Worm (Caenorhabditis elegans) whole organism, L4 larva: ENCODE data around the gene haf-2.

Experiments
- D1046.2 ChIP-seq: fragments of 200-800 bp; sonication (Bioruptor generic); IDR thresholded peaks from 2 replicates; pipeline ENCODE4 v1.3.6; 2022; ENCODE audit warnings: missing genetic modification characterization, missing compliant biosample characterization
- F10B5.3 ChIP-seq: sonication (generic microtip); optimal IDR thresholded peaks from 2 replicates; lab custom pipeline; 2016; ENCODE audit warnings: mild to moderate bottlenecking, missing genetic modification characterization, missing compliant biosample characterization
- F37D6.2 ChIP-seq: sonication (generic microtip); optimal IDR thresholded peaks from 2 replicates; lab custom pipeline; 2016; ENCODE audit warnings: mild to moderate bottlenecking, missing genetic modification characterization, missing compliant biosample characterization
- T20F7.1 ChIP-seq: fragments of 200-800 bp; sonication (Bioruptor generic); optimal IDR thresholded peaks from 2 replicates; lab custom pipeline; 2018; ENCODE audit warnings: mild to moderate bottlenecking, missing genetic modification characterization, missing compliant biosample characterization
- aha-1 ChIP-seq: fragments of 150-350 bp; peaks from one replicate; lab custom pipeline; 2014; ENCODE audit warnings: missing biosample characterization, missing genetic modification characterization
- ama-1 ChIP-seq: fragments of 150-350 bp; optimal IDR thresholded peaks from 2 replicates; lab custom pipeline; 2014; ENCODE audit warnings: inconsistent platforms, mixed read lengths
- attf-4 ChIP-seq: sonication (generic microtip); optimal IDR thresholded peaks from 3 replicates; lab custom pipeline; 2017; ENCODE audit warnings: missing biosample characterization, missing genetic modification characterization
- ceh-32 ChIP-seq: sonication (generic microtip); optimal IDR thresholded peaks from 2 replicates; lab custom pipeline; 2016; ENCODE audit warnings: mild to moderate bottlenecking, missing genetic modification characterization, missing compliant biosample characterization; ENCODE audit not compliant: poor library complexity
- ceh-44 ChIP-seq: fragments of 200-800 bp; sonication (Bioruptor generic); IDR thresholded peaks from 2 replicates; pipeline ENCODE4 v1.3.6; 2022; ENCODE audit warnings: missing genetic modification reagents, missing genetic modification characterization, missing compliant biosample characterization
- ceh-62 ChIP-seq: sonication (generic microtip); optimal IDR thresholded peaks from 2 replicates; lab custom pipeline; 2017; ENCODE audit warnings: missing biosample characterization, missing genetic modification characterization
- cey-2 ChIP-seq: sonication (generic microtip); optimal IDR thresholded peaks from 3 replicates; lab custom pipeline; 2017; ENCODE audit warnings: missing genetic modification characterization, mild to moderate bottlenecking, missing compliant biosample characterization, antibody characterized with exemption, borderline replicate concordance; ENCODE audit not compliant: insufficient read depth
- ctbp-1 ChIP-seq: fragments of 200-800 bp; sonication (Bioruptor generic); IDR thresholded peaks from 2 replicates; pipeline ENCODE4 v1.3.6; 2022; ENCODE audit warnings: missing genetic modification reagents, missing genetic modification characterization, missing compliant biosample characterization
- daf-12 ChIP-seq: fragments of 150-350 bp; optimal IDR thresholded peaks from 2 replicates; lab custom pipeline; 2014; ENCODE audit warnings: missing biosample characterization, missing genetic modification reagents, missing genetic modification characterization
- dmd-6 ChIP-seq: fragments of 200-800 bp; sonication (Bioruptor generic); IDR thresholded peaks from 2 replicates; pipeline ENCODE4 v1.3.6; 2022; ENCODE audit warnings: missing genetic modification reagents, missing genetic modification characterization, missing compliant biosample characterization
- dve-1 ChIP-seq: sonication (generic microtip); optimal IDR thresholded peaks from 2 replicates; lab custom pipeline; 2017; ENCODE audit warnings: antibody characterized with exemption, mild to moderate bottlenecking, missing genetic modification characterization, missing compliant biosample characterization; ENCODE audit not compliant: insufficient read depth
- egl-27 ChIP-seq: sonication (generic microtip); optimal IDR thresholded peaks from 3 replicates; lab custom pipeline; 2017; ENCODE audit warnings: missing biosample characterization, missing genetic modification reagents, missing genetic modification characterization
- fkh-10 ChIP-seq: fragments of 150-350 bp; optimal IDR thresholded peaks from 2 replicates; lab custom pipeline; 2014; ENCODE audit warnings: missing biosample characterization, missing genetic modification reagents, missing genetic modification characterization
- gei-8 ChIP-seq: fragments of 200-800 bp; sonication (Bioruptor generic); optimal IDR thresholded peaks from 2 replicates; lab custom pipeline; 2018; ENCODE audit warnings: mild to moderate bottlenecking, missing genetic modification characterization, missing compliant biosample characterization
- hlh-11 ChIP-seq: fragments of 200-800 bp; sonication (Bioruptor generic); optimal IDR thresholded peaks from 2 replicates; lab custom pipeline; 2018; ENCODE audit warnings: mild to moderate bottlenecking, missing genetic modification characterization, missing compliant biosample characterization
- hlh-30 ChIP-seq: sonication (generic microtip); optimal IDR thresholded peaks from 2 replicates; lab custom pipeline; 2017; ENCODE audit warnings: antibody characterized with exemption, mild to moderate bottlenecking, missing genetic modification characterization, missing compliant biosample characterization; ENCODE audit not compliant: insufficient read depth
- hmg-1.1 ChIP-seq: fragments of 200-800 bp; sonication (Bioruptor generic); IDR thresholded peaks from 2 replicates; pipeline ENCODE4 v1.3.6; 2022; ENCODE audit warnings: missing genetic modification reagents, missing genetic modification characterization, missing compliant biosample characterization
- lim-7 ChIP-seq: fragments of 200-800 bp; sonication (Bioruptor generic); IDR thresholded peaks from 2 replicates; pipeline ENCODE4 v1.3.6; 2022; ENCODE audit warnings: missing genetic modification characterization, missing compliant biosample characterization
- lin-1 ChIP-seq: fragments of 200-800 bp; sonication (Bioruptor generic); IDR thresholded peaks from 2 replicates; pipeline ENCODE4 v1.3.6; 2022; ENCODE audit warnings: missing genetic modification reagents, missing genetic modification characterization, missing compliant biosample characterization
- lin-15B ChIP-seq: fragments of 150-350 bp; sonication (generic microtip); optimal IDR thresholded peaks from 3 replicates; lab custom pipeline; 2014; ENCODE audit warnings: missing biosample characterization, missing genetic modification characterization
- lin-29 ChIP-seq: fragments of 200-800 bp; sonication (Bioruptor generic); IDR thresholded peaks from 2 replicates; pipeline ENCODE4 v1.3.6; 2022; ENCODE audit warnings: missing genetic modification reagents, missing genetic modification characterization, missing compliant biosample characterization
- lin-38 ChIP-seq: fragments of 200-800 bp; sonication (Bioruptor generic); IDR thresholded peaks from 2 replicates; pipeline ENCODE4 v1.3.6; 2022; ENCODE audit warnings: missing genetic modification reagents, missing genetic modification characterization, missing compliant biosample characterization
- lir-3 ChIP-seq: sonication (generic microtip); optimal IDR thresholded peaks from 2 replicates; lab custom pipeline; 2016; ENCODE audit warnings: mild to moderate bottlenecking, missing genetic modification characterization, missing compliant biosample characterization
- lsy-2 ChIP-seq, 2 experiments: fragments of 150-350 bp in 1 of 2; sonication (generic microtip) in 1 of 2; optimal IDR thresholded peaks; 2 replicates each; lab custom pipeline; 2014 to 2017; ENCODE audit warnings: missing biosample characterization in 2 of 2, missing genetic modification characterization in 2 of 2
- mep-1 ChIP-seq: fragments of 150-350 bp; sonication (generic microtip); optimal IDR thresholded peaks from 3 replicates; lab custom pipeline; 2014; ENCODE audit warnings: missing biosample characterization, missing genetic modification characterization
- mes-2 ChIP-seq: sonication (generic microtip); optimal IDR thresholded peaks from 2 replicates; lab custom pipeline; 2016; ENCODE audit warnings: missing genotype, mild to moderate bottlenecking, missing genetic modification characterization, missing compliant biosample characterization; ENCODE audit not compliant: poor library complexity, severe bottlenecking
- nhr-11 ChIP-seq: fragments of 150-350 bp; optimal IDR thresholded peaks from 2 replicates; lab custom pipeline; 2014; ENCODE audit warnings: missing biosample characterization, missing genetic modification characterization
- nhr-237 ChIP-seq: sonication (generic microtip); optimal IDR thresholded peaks from 2 replicates; lab custom pipeline; 2017; ENCODE audit warnings: missing biosample characterization, missing genetic modification characterization
- nhr-25 ChIP-seq: sonication (generic microtip); optimal IDR thresholded peaks from 2 replicates; lab custom pipeline; 2017; ENCODE audit warnings: missing genetic modification characterization, mild to moderate bottlenecking, missing compliant biosample characterization, antibody characterized with exemption, moderate library complexity, borderline replicate concordance; ENCODE audit not compliant: insufficient read depth
- nhr-41 ChIP-seq: fragments of 200-800 bp; sonication (Bioruptor generic); IDR thresholded peaks from 2 replicates; pipeline ENCODE4 v1.3.6; 2022; ENCODE audit warnings: missing genetic modification reagents, missing genetic modification characterization, missing compliant biosample characterization
- nhr-77 ChIP-seq: fragments of 150-350 bp; optimal IDR thresholded peaks from 2 replicates; lab custom pipeline; 2014; ENCODE audit warnings: missing biosample characterization, missing genetic modification characterization
- php-3 ChIP-seq: fragments of 200-800 bp; sonication (Bioruptor generic); IDR thresholded peaks from 2 replicates; pipeline ENCODE4 v1.3.6; 2022; ENCODE audit warnings: missing genetic modification reagents, missing genetic modification characterization, missing compliant biosample characterization
- rbr-2 ChIP-seq: sonication (generic microtip); optimal IDR thresholded peaks from 2 replicates; lab custom pipeline; 2016; ENCODE audit warnings: missing genotype, missing genetic modification characterization, missing compliant biosample characterization
- saeg-2 ChIP-seq: fragments of 200-800 bp; sonication (Bioruptor generic); IDR thresholded peaks from 2 replicates; pipeline ENCODE4 v1.3.6; 2022; ENCODE audit warnings: missing genetic modification reagents, missing genetic modification characterization, missing compliant biosample characterization
- sdz-12 ChIP-seq: fragments of 200-800 bp; sonication (Bioruptor generic); optimal IDR thresholded peaks from 2 replicates; lab custom pipeline; 2018; ENCODE audit warnings: mild to moderate bottlenecking, missing genetic modification characterization, missing compliant biosample characterization
- skn-1 ChIP-seq: fragments of 150-350 bp; optimal IDR thresholded peaks from 2 replicates; lab custom pipeline; 2014; ENCODE audit warnings: missing biosample characterization, missing genetic modification characterization
- spr-1 ChIP-seq: sonication (generic microtip); optimal IDR thresholded peaks from 2 replicates; lab custom pipeline; 2016; ENCODE audit warnings: mild to moderate bottlenecking, missing genetic modification characterization, missing compliant biosample characterization
- tag-97 ChIP-seq: fragments of 200-800 bp; sonication (Bioruptor generic); IDR thresholded peaks from 2 replicates; pipeline ENCODE4 v1.3.6; 2022; ENCODE audit warnings: missing genetic modification characterization, missing compliant biosample characterization
- unc-62 ChIP-seq, 3 experiments: fragments of 150-350 bp in 1 of 3; sonication (generic microtip); optimal IDR thresholded peaks in 2 of 3; peaks in 1 of 3; 1 replicate in 1 of 3; 2 replicates in 2 of 3; lab custom pipeline; 2014 to 2017; ENCODE audit warnings: missing biosample characterization in 3 of 3, missing genetic modification characterization in 3 of 3, missing genetic modification reagents in 3 of 3, missing genotype in 1 of 3
- zag-1 ChIP-seq: fragments of 150-350 bp; optimal IDR thresholded peaks from 2 replicates; lab custom pipeline; 2014; ENCODE audit warnings: missing biosample characterization, missing genetic modification characterization
- zfp-3 ChIP-seq: fragments of 200-800 bp; sonication (Bioruptor generic); conservative IDR thresholded peaks from 2 replicates; pipeline ENCODE4 v1.3.6; 2022; ENCODE audit warnings: missing genetic modification reagents, missing genetic modification characterization, missing compliant biosample characterization
- zip-11 ChIP-seq: fragments of 200-800 bp; sonication (Bioruptor generic); IDR thresholded peaks from 2 replicates; pipeline ENCODE4 v1.3.6; 2022; ENCODE audit warnings: missing genetic modification characterization, missing compliant biosample characterization
- zip-2 ChIP-seq: fragments of 150-350 bp; optimal IDR thresholded peaks from 2 replicates; lab custom pipeline; 2014; ENCODE audit warnings: missing biosample characterization, missing genetic modification characterization
- ztf-11 ChIP-seq: fragments of 150-350 bp; optimal IDR thresholded peaks from 2 replicates; lab custom pipeline; 2014; ENCODE audit warnings: missing biosample characterization, missing genetic modification characterization
- ztf-7 ChIP-seq: fragments of 150-350 bp; optimal IDR thresholded peaks from 2 replicates; lab custom pipeline; 2014; ENCODE audit warnings: missing biosample characterization, missing genetic modification characterization

Gene haf-2

DNA sequence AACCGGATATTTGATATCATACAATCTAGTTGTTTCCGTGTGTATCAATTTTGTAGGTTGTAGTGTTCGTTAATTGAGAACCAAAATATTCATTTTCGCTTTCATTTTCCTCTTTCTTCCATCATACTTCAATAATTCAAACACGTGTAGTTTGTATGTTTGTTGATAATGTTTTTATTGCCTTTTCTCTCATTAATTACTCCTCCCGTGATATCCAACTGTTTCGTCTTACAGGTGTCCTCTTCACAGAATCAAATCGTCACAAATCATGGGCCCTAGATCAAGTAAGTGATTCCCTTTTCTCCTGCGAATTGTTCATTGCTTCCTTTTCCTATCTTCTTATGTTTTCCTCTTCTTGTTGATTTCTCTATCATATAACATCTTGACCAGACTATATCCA lies 17.2 kb downstream of the haf-2 start, which contains the start of gene nhr-21 (continued):
- no peak for TF ChIP-seq sdz-12 (GFP tag; lab: Kevin White, UChicago)
- TF ChIP-seq ceh-44 (GFP tag; lab: Robert Waterston, UW) = no peak
- no peak for TF ChIP-seq nhr-77 (tag; lab: Kevin White, UChicago)
- no peak for TF ChIP-seq fkh-10 (GFP tag; lab: Kevin White, UChicago)
- peak; percentile 79 for TF ChIP-seq hlh-30 (tag; lab: Kevin White, UChicago)
- TF ChIP-seq php-3 (GFP tag; lab: Robert Waterston, UW) = no peak
- no peak for TF ChIP-seq lim-7 (GFP tag; lab: Robert Waterston, UW)
- TF ChIP-seq ctbp-1 (GFP tag; lab: Robert Waterston, UW) = no peak
- no peak for TF ChIP-seq saeg-2 (GFP tag; lab: Robert Waterston, UW)
- no peak for TF ChIP-seq aha-1 (tag; lab: Kevin White, UChicago)
- 0 out of 2 replicates have a peak, but pooled peaks have one; percentile 26 for TF ChIP-seq lin-1 (GFP tag; lab: Robert Waterston, UW)
- TF ChIP-seq dmd-6 = peak; percentile 57; the same call in 1 of the 2 replicates
- TF ChIP-seq lir-3 (tag; lab: Kevin White, UChicago) = no peak
- no peak for TF ChIP-seq ceh-62
- TF ChIP-seq D1046.2 (GFP tag; lab: Robert Waterston, UW) = no peak
- no peak for TF ChIP-seq lin-15B (tag; lab: Kevin White, UChicago)
- TF ChIP-seq ztf-11 (tag; lab: Kevin White, UChicago) = no peak
- TF ChIP-seq ama-1 (lab: Kevin White, UChicago) = no peak
- TF ChIP-seq lin-29 = no peak
- TF ChIP-seq lsy-2 (tag; optimal IDR thresholded peaks at IDR 0.05; lab: Kevin White, UChicago) = peak in 1 of 2 experiments; percentile 52
- no peak for TF ChIP-seq mes-2
- no peak for TF ChIP-seq T20F7.1 (GFP tag; lab: Kevin White, UChicago)
- peak; percentile 19 for TF ChIP-seq cey-2 (tag; lab: Kevin White, UChicago)
- TF ChIP-seq lin-38 (GFP tag; lab: Robert Waterston, UW) = no peak
- TF ChIP-seq attf-4 = no peak
- TF ChIP-seq mep-1 = peak; percentile 17
- peak in 1 of 2 experiments; percentile 87 for TF ChIP-seq unc-62 (GFP tag; optimal IDR thresholded peaks at IDR 0.05 in 1 of 2; lab: Kevin White, UChicago)
- TF ChIP-seq unc-62 (tag; optimal IDR thresholded peaks at IDR 0.05; lab: Kevin White, UChicago) = no peak
- no peak for TF ChIP-seq hmg-1.1 (GFP tag; lab: Robert Waterston, UW)
- no peak for TF ChIP-seq nhr-41 (GFP tag; lab: Robert Waterston, UW)
- no peak for TF ChIP-seq daf-12 (tag; lab: Kevin White, UChicago)
- peak; percentile 16 for TF ChIP-seq nhr-25 (tag; lab: Kevin White, UChicago)
- no peak for TF ChIP-seq zfp-3 (GFP tag; lab: Robert Waterston, UW)
- TF ChIP-seq gei-8 (GFP tag; lab: Kevin White, UChicago) = no peak
- no peak for TF ChIP-seq ztf-7 (tag; lab: Kevin White, UChicago)
- no peak for TF ChIP-seq F10B5.3 (tag; lab: Kevin White, UChicago)
- no peak for TF ChIP-seq spr-1 (tag; lab: Kevin White, UChicago)
- no peak for TF ChIP-seq zag-1
- peak; percentile 42 for TF ChIP-seq nhr-11 (tag; lab: Kevin White, UChicago)
- TF ChIP-seq dve-1 (tag; lab: Kevin White, UChicago) = no peak
- TF ChIP-seq rbr-2 (tag; lab: Kevin White, UChicago) = no peak
- no peak for TF ChIP-seq tag-97 (GFP tag; lab: Robert Waterston, UW)
- TF ChIP-seq nhr-237 (tag; lab: Kevin White, UChicago) = no peak
- no peak for TF ChIP-seq zip-11 (GFP tag; lab: Robert Waterston, UW)
- TF ChIP-seq skn-1 (tag; lab: Kevin White, UChicago) = no peak
- TF ChIP-seq zip-2 (tag; lab: Kevin White, UChicago) = no peak
- no peak for TF ChIP-seq F37D6.2
- TF ChIP-seq ceh-32 (tag; lab: Kevin White, UChicago) = no peak
- TF ChIP-seq egl-27 = no peak
- peak; percentile 70 for TF ChIP-seq hlh-11 (tag; lab: Kevin White, UChicago)
